Fruit fly (Drosophila melanogaster): Measurements from ENCODE around the gene CG15824.

The CG15824 gene

DNA sequence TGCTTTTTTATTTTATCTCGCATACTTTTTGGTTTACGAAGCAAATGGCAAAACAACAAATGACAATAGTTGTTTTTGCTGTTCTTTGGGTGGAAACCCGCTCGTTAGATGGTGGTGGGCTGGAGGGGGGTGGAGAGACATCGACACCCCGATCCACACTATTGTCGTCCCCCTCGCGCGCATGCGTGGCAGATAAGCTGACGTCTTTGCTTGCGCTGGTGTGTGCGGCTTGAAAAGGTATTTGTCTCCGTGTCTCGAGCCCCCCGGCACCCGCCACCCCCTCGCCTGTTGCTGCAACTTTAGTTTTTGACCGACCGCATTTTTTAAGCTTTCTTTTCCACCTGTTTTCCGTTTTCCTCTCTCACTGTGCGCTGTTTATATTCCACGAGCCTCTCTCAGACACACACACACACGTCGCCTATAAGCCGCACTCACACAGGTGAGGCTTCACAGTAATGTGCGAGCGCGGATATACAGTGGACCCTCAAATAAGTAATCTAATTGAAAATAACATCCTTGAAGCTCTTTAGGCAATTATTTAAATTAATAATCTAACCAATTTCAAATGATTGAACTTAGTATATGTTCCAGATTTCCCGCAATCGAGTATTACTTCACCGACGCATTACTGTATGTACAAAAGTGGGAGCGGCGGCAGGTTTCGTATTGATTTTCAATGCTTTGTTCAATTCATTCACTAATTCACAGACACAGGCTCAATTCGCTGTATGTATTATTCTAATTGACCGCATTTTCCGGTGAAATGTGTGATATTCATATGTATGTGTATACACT is 17.8 kb downstream of the CG15824 start (continued):
- TF ChIP-seq fd102C (GFP tag; optimal IDR thresholded peaks at IDR 0.05) (peak; percentile 62), CG33213 (GFP tag; optimal IDR thresholded peaks at IDR 0.05) (peak; percentile 83), CG12659 (GFP tag; optimal IDR thresholded peaks at IDR 0.05) (peak; percentile 94), nerfin-1 (tag; optimal IDR thresholded peaks at IDR 0.05) (peak; percentile 88), crol (GFP tag; IDR thresholded peaks at IDR 0.05) (peak; percentile 100), CG11696 (GFP tag; IDR thresholded peaks at IDR 0.05) (peak; percentile 88), CG18764 (GFP tag; optimal IDR thresholded peaks at IDR 0.05) (peak; percentile 81), dm (GFP tag; optimal IDR thresholded peaks at IDR 0.05) (peak; percentile 75), Meics (GFP tag; optimal IDR thresholded peaks at IDR 0.05) (peak; percentile 93), CG8944 (GFP tag; optimal IDR thresholded peaks at IDR 0.05) (peak; percentile 83), onecut (GFP tag; IDR thresholded peaks at IDR 0.05) (peak; percentile 94), MTF-1 (GFP tag; optimal IDR thresholded peaks at IDR 0.05; ENCODE audit: borderline replicate concordance) (peak; percentile 85), ranshi (GFP tag; IDR thresholded peaks at IDR 0.05) (peak; percentile 94), chif (GFP tag; optimal IDR thresholded peaks at IDR 0.05) (peak; percentile 87 to 94), CG14667 (GFP tag; IDR thresholded peaks at IDR 0.05) (peak; percentile 89), HmgD (GFP tag; optimal IDR thresholded peaks at IDR 0.05) (no peak), prd (optimal IDR thresholded peaks at IDR 0.05) (no peak), prd (GFP tag; IDR thresholded peaks at IDR 0.05) (peak; percentile 97), CG8359 (GFP tag; optimal IDR thresholded peaks at IDR 0.05; ENCODE audit: borderline replicate concordance) (peak; percentile 52), HLHmδ (GFP tag; optimal IDR thresholded peaks at IDR 0.05) (no peak), luna (GFP tag; optimal IDR thresholded peaks at IDR 0.05) (peak; percentile 74), CG32772 (GFP tag; IDR thresholded peaks at IDR 0.05) (peak; percentile 92), grn (GFP tag; optimal IDR thresholded peaks at IDR 0.05) (no peak), hth (optimal IDR thresholded peaks at IDR 0.05) (no peak), CG3726 (GFP tag; IDR thresholded peaks at IDR 0.05) (peak; percentile 88), CG7556 (GFP tag; optimal IDR thresholded peaks at IDR 0.05) (peak; percentile 90), HLH3B (GFP tag; IDR thresholded peaks at IDR 0.05) (peak; percentile 96), inv (GFP tag; IDR thresholded peaks at IDR 0.05; ENCODE audit: partially characterized antibody) (no peak), kah (GFP tag; optimal IDR thresholded peaks at IDR 0.05) (peak; percentile 84), abd-A (tag; optimal IDR thresholded peaks at IDR 0.05) (peak; percentile 57), CG16813 (GFP tag; IDR thresholded peaks at IDR 0.05; ENCODE audit: partially characterized antibody) (no peak), dati (GFP tag; IDR thresholded peaks at IDR 0.05) (peak; percentile 80), dysf (GFP tag; IDR thresholded peaks at IDR 0.05) (peak; percentile 96), B-H1 (GFP tag; IDR thresholded peaks at IDR 0.05) (peak; percentile 93), Hmx (GFP tag; optimal IDR thresholded peaks at IDR 0.05) (peak; percentile 87), fd64A (GFP tag; optimal IDR thresholded peaks at IDR 0.05) (peak; percentile 71), CTCF (GFP tag; optimal IDR thresholded peaks at IDR 0.05) (peak; percentile 29), corto (GFP tag; optimal IDR thresholded peaks at IDR 0.05) (peak; percentile 89), bigmax (GFP tag; optimal IDR thresholded peaks at IDR 0.05) (peak; percentile 26), zen (tag; optimal IDR thresholded peaks at IDR 0.05) (peak; percentile 89), CG11504 (tag; optimal IDR thresholded peaks at IDR 0.05) (peak; percentile 93), tgo (GFP tag; IDR thresholded peaks at IDR 0.05) (peak; percentile 95), ewg (GFP tag; optimal IDR thresholded peaks at IDR 0.05) (peak; percentile 71), nmo (GFP tag; optimal IDR thresholded peaks at IDR 0.05) (peak; percentile 91), oc (tag; optimal IDR thresholded peaks at IDR 0.05) (peak; percentile 89), pita (GFP tag; optimal IDR thresholded peaks at IDR 0.05) (no peak), ato (GFP tag; IDR thresholded peaks at IDR 0.05; ENCODE audit: partially characterized antibody) (no peak), nau (GFP tag; optimal IDR thresholded peaks at IDR 0.05) (peak; percentile 74), CG10431 (GFP tag; optimal IDR thresholded peaks at IDR 0.05) (peak; percentile 70), CG1792 (GFP tag; optimal IDR thresholded peaks at IDR 0.05) (peak; percentile 86)
